Worm (Caenorhabditis elegans): ENCODE measurements around the gene F48G7.10.

The F48G7.10 gene

DNA sequence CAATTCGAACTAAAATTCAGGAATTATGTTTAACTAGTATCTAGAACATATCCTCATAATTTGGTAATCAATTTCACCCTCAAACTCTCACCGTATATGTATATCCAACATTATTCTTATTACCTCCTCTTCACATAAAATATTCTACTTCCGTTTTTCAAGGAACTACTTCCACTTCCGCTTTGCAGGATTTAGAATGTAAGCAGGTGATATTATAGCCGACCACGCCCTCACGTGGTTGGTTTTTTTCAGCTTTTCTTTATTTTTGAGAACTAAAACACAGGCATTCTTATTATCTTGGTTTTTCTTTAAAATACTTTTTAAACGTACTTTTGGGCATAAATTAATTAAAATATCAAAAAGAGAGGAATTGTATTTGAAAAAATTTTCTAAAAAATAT, 16.8 kb downstream of the F48G7.10 start (continued):
- TF ChIP-seq rec-8 (tag; optimal IDR thresholded peaks at IDR 0.05) (no peak), nhr-27 (tag; optimal IDR thresholded peaks at IDR 0.05) (no peak), dpff-1 (tag; optimal IDR thresholded peaks at IDR 0.05) (no peak), athp-1 (tag; optimal IDR thresholded peaks at IDR 0.05) (no peak), fkh-3 (tag; optimal IDR thresholded peaks at IDR 0.05) (no peak), zim-3 (tag; optimal IDR thresholded peaks at IDR 0.05) (no peak)

DNA sequence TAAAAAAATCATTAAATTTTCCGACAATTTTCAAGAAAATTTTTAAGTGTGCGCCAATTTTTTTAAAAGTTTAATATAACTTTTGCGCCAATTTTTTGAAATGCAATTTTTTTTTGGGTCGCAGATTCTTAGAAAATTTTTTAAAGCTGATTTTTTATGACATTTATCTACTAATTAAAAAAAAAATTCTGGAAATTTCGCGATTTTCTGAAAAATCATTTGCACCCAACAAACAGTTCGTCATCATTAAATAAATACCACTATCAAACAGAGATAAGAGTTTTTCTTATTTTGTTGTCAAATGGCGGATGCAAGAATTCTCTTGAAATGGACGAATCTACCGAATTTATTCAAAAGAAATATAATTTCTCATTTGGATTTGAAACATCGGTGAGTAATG, 19.5 kb downstream of the F48G7.10 start, which contains the start of gene F48G7.13:
F48G7.13 (plus strand) TSS at position 301 of the 400 bp plus-strand sequence.
- TF ChIP-seq F52B5.7 (tag; optimal IDR thresholded peaks at IDR 0.05) (no peak), ztf-22 (GFP tag; optimal IDR thresholded peaks at IDR 0.05) (no peak), ama-1 (optimal IDR thresholded peaks at IDR 0.05) (no peak), ama-1 (GFP tag; optimal IDR thresholded peaks at IDR 0.05) (no peak), F57A8.1 (GFP tag; optimal IDR thresholded peaks at IDR 0.05) (no peak), sptf-2 (GFP tag; optimal IDR thresholded peaks at IDR 0.05) (no peak), B0035.1 (tag; optimal IDR thresholded peaks at IDR 0.05) (no peak)

DNA sequence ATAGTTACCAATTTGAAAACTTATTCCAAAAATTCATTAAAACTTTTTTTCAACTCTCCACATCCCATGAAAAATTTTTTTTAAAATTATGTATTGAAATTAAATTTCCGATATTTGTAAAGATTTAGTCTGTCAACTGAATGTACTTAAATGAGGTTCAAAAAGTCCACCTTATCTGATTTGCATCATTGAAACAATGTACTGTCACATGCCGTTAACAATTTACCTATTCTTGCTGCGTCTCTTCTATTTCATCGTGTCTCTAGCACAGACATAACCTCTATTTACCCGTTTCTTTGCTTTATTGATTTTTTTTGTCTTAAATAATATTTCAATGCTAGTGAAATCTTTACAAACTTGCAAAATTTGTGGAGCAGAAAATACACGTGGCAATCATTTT, 24.5 kb downstream of the F48G7.10 start, which contains the start of gene nhr-90:
nhr-90 (plus strand) TSS at position 296 of the 400 bp plus-strand sequence.
- TF ChIP-seq T26A5.8 (tag; optimal IDR thresholded peaks at IDR 0.05), result no peak
- TF ChIP-seq lsl-1 (GFP tag; optimal IDR thresholded peaks at IDR 0.05), result no peak
- TF ChIP-seq K11D2.4 (GFP tag; IDR thresholded peaks at IDR 0.05), result no peak
- TF ChIP-seq egl-44 (GFP tag; IDR thresholded peaks at IDR 0.05), result no peak
- no peak for TF ChIP-seq dpl-1 (GFP tag; optimal IDR thresholded peaks at IDR 0.05)
- TF ChIP-seq nfya-2 (GFP tag; IDR thresholded peaks at IDR 0.05), result no peak
- no peak for TF ChIP-seq snpc-1.3 (tag; optimal IDR thresholded peaks at IDR 0.05; ENCODE audit: insufficient read depth)
- TF ChIP-seq tbp1 (GFP tag; optimal IDR thresholded peaks at IDR 0.05), result no peak
- TF ChIP-seq ceh-58 (GFP tag; IDR thresholded peaks at IDR 0.05), result no peak
- TF ChIP-seq attf-6 (GFP tag; IDR thresholded peaks at IDR 0.05), result no peak
- TF ChIP-seq rcor-1 (GFP tag; IDR thresholded peaks at IDR 0.05), result no peak
- TF ChIP-seq D2030.7 (GFP tag; IDR thresholded peaks at IDR 0.05), result no peak
- TF ChIP-seq mcd-1 (GFP tag; IDR thresholded peaks at IDR 0.05), result no peak
- TF ChIP-seq atf-7 (tag; optimal IDR thresholded peaks at IDR 0.05), result no peak
- no peak for TF ChIP-seq zfh-2 (GFP tag; conservative IDR thresholded peaks at IDR 0.05)
- no peak for TF ChIP-seq ekl-4 (GFP tag; IDR thresholded peaks at IDR 0.05)
- TF ChIP-seq F39B2.1 (GFP tag; IDR thresholded peaks at IDR 0.05), result no peak

DNA sequence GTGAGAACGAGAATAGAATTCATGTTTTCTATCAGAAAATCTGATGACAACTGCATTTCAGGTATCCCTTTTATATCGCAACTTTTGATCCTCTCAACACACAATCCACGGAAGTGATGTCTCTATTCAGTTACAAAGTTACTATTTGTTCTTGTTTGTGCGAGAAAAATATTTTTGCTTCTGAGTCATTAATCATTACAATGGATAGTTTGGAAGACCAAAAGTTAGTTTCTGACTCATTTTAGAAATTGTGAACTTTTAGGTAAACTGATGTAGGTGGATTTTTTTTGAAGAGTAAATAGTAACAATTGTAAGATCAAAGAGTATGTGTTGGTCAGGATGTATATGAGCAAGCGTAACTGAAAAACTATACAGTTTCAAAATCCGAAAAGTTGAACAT, 25.1 kb downstream of the F48G7.10 start, which contains the start of gene srlf-36:
srlf-36 (minus strand) TSS at position 101 of the 400 bp plus-strand sequence.
- no peak for TF ChIP-seq nfyb-1 (GFP tag; IDR thresholded peaks at IDR 0.05)
- TF ChIP-seq lin-26 (GFP tag; IDR thresholded peaks at IDR 0.05), result no peak
- TF ChIP-seq mes-4 (tag; optimal IDR thresholded peaks at IDR 0.05), result no peak
- TF ChIP-seq ztf-6 (GFP tag; IDR thresholded peaks at IDR 0.05), result no peak
- no peak for TF ChIP-seq bed-1 (GFP tag; IDR thresholded peaks at IDR 0.05)

DNA sequence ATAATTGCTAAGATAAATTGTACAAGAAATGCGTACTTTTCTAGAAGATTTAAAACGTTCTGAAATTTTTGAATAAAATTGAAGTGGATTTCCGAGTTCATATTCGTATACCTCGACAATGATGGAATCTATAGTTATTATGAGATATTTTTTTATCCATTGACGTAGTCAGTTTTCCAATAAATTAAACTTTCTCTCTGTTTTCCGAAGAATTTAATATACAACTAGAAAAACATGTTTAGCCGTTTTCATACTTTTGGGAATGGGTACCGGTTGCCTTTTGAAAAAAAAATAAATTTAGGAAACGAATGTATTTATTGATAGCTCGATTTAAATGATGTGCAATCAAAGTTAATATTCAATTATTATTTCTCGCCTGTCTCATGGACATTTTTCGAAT, 25.9 kb downstream of the F48G7.10 start, which contains the start of gene srw-109:
srw-109 (minus strand) TSS at position 101 of the 400 bp plus-strand sequence.
- TF ChIP-seq rpc-1 (optimal IDR thresholded peaks at IDR 0.05) (no peak), rpc-1 (tag; optimal IDR thresholded peaks at IDR 0.05) (no peak)

Data from whole organism, young adult.